Worm (Caenorhabditis elegans) whole organism, late embryonic: ENCODE results near the gene Y47D7A.2.

ENCODE experiments used
- C08G9.2 ChIP-seq: sonication (generic microtip); optimal IDR thresholded peaks from 2 replicates; lab custom pipeline; 2016; ENCODE audit warnings: mild to moderate bottlenecking, missing genetic modification characterization, moderate library complexity, missing compliant biosample characterization
- F13H6.1 ChIP-seq: sonication (generic microtip); optimal IDR thresholded peaks from 2 replicates; lab custom pipeline; 2016; ENCODE audit warnings: missing genetic modification characterization, missing compliant biosample characterization
- K02D7.2 ChIP-seq: sonication (generic microtip); optimal IDR thresholded peaks from 2 replicates; lab custom pipeline; 2017; ENCODE audit warnings: mild to moderate bottlenecking, missing genetic modification characterization, missing compliant biosample characterization
- ahr-1 ChIP-seq: sonication (generic microtip); optimal IDR thresholded peaks from 2 replicates; lab custom pipeline; 2016; ENCODE audit warnings: missing genetic modification characterization, missing compliant biosample characterization
- ceh-19 ChIP-seq: fragments of 200-800 bp; sonication (Bioruptor generic); optimal IDR thresholded peaks from 2 replicates; lab custom pipeline; 2018; ENCODE audit warnings: mild to moderate bottlenecking, missing genetic modification characterization, missing compliant biosample characterization
- ceh-2 ChIP-seq: sonication (generic microtip); optimal IDR thresholded peaks from 2 replicates; lab custom pipeline; 2016; ENCODE audit warnings: missing genotype, missing genetic modification characterization, missing compliant biosample characterization
- ceh-22 ChIP-seq: sonication (generic microtip); optimal IDR thresholded peaks from 2 replicates; lab custom pipeline; 2017; ENCODE audit warnings: missing biosample characterization, missing genetic modification characterization
- ceh-30 ChIP-seq: fragments of 150-350 bp; optimal IDR thresholded peaks from 2 replicates; lab custom pipeline; 2014; ENCODE audit warnings: missing biosample characterization, missing genetic modification characterization
- ceh-34 ChIP-seq: sonication (generic microtip); optimal IDR thresholded peaks from 2 replicates; lab custom pipeline; 2016; ENCODE audit warnings: mild to moderate bottlenecking, missing genetic modification characterization, missing compliant biosample characterization
- ceh-48 ChIP-seq: sonication (generic microtip); optimal IDR thresholded peaks from 2 replicates; lab custom pipeline; 2016; ENCODE audit warnings: missing genetic modification characterization, inconsistent platforms, missing compliant biosample characterization
- che-1 ChIP-seq: sonication (generic microtip); optimal IDR thresholded peaks from 2 replicates; lab custom pipeline; 2016; ENCODE audit warnings: mild to moderate bottlenecking, missing genetic modification characterization, missing compliant biosample characterization
- dve-1 ChIP-seq: sonication (generic microtip); optimal IDR thresholded peaks from 2 replicates; lab custom pipeline; 2017; ENCODE audit warnings: antibody characterized with exemption, mild to moderate bottlenecking, missing genetic modification characterization, missing compliant biosample characterization
- elt-2 ChIP-seq: sonication (generic microtip); optimal IDR thresholded peaks from 2 replicates; lab custom pipeline; 2016; ENCODE audit warnings: missing genetic modification reagents, missing genetic modification characterization, missing compliant biosample characterization
- eyg-1 ChIP-seq: sonication (generic microtip); optimal IDR thresholded peaks from 2 replicates; lab custom pipeline; 2016; ENCODE audit warnings: missing genotype, missing genetic modification characterization, missing compliant biosample characterization
- fax-1 ChIP-seq: sonication (generic microtip); optimal IDR thresholded peaks from 2 replicates; lab custom pipeline; 2016; ENCODE audit warnings: missing genotype, missing genetic modification characterization, missing compliant biosample characterization
- fkh-10 ChIP-seq: fragments of 150-350 bp; optimal IDR thresholded peaks from 2 replicates; lab custom pipeline; 2014; ENCODE audit warnings: missing biosample characterization, missing genetic modification reagents, missing genetic modification characterization
- hlh-13 ChIP-seq: fragments of 200-800 bp; sonication (Bioruptor generic); optimal IDR thresholded peaks from 2 replicates; lab custom pipeline; 2018; ENCODE audit warnings: mild to moderate bottlenecking, missing genetic modification characterization, missing compliant biosample characterization
- hlh-8 ChIP-seq: sonication (generic microtip); optimal IDR thresholded peaks from 2 replicates; lab custom pipeline; 2016; ENCODE audit warnings: missing genotype, missing genetic modification characterization, missing compliant biosample characterization
- nfya-1 ChIP-seq: sonication (generic microtip); optimal IDR thresholded peaks from 2 replicates; lab custom pipeline; 2017; ENCODE audit warnings: missing genetic modification characterization, mild to moderate bottlenecking, missing compliant biosample characterization, antibody characterized with exemption, moderate library complexity
- pat-9 ChIP-seq: fragments of 200-800 bp; sonication (Bioruptor generic); optimal IDR thresholded peaks from 2 replicates; lab custom pipeline; 2018; ENCODE audit warnings: mild to moderate bottlenecking, missing genetic modification characterization, moderate library complexity, missing compliant biosample characterization
- pha-2 ChIP-seq: sonication (generic microtip); optimal IDR thresholded peaks from 2 replicates; lab custom pipeline; 2017; ENCODE audit warnings: mild to moderate bottlenecking, missing genetic modification characterization, missing compliant biosample characterization
- pha-4 ChIP-seq: fragments of 150-350 bp; optimal IDR thresholded peaks from 2 replicates; lab custom pipeline; 2018; ENCODE audit warnings: missing biosample characterization, missing genetic modification reagents, missing genetic modification characterization
- sox-2 ChIP-seq: fragments of 200-800 bp; sonication (Bioruptor generic); IDR thresholded peaks from 2 replicates; pipeline ENCODE4 v1.3.6; 2022; ENCODE audit warnings: missing genetic modification reagents, missing genetic modification characterization, missing compliant biosample characterization
- tbx-2 ChIP-seq: sonication (generic microtip); optimal IDR thresholded peaks from 2 replicates; lab custom pipeline; 2016; ENCODE audit warnings: missing genetic modification characterization, missing compliant biosample characterization
- tbx-7 ChIP-seq: sonication (generic microtip); optimal IDR thresholded peaks from 2 replicates; lab custom pipeline; 2016; ENCODE audit warnings: missing genotype, missing genetic modification characterization, missing compliant biosample characterization
- unc-3 ChIP-seq, 2 experiments: fragments of 200-800 bp in 1 of 2; sonication (Bioruptor generic) in 1 of 2; sonication (generic microtip) in 1 of 2; conservative IDR thresholded peaks in 1 of 2; optimal IDR thresholded peaks in 1 of 2; 2 replicates each; pipeline versions ENCODE4 v1.3.6 to Lab custom; 2016 to 2022; ENCODE audit warnings: missing compliant biosample characterization in 2 of 2, missing genetic modification characterization in 2 of 2, missing genetic modification reagents in 1 of 2
- unc-42 ChIP-seq: sonication (generic microtip); optimal IDR thresholded peaks from 2 replicates; lab custom pipeline; 2016; ENCODE audit warnings: missing genotype, missing genetic modification characterization, missing compliant biosample characterization
- unc-86 ChIP-seq: sonication (generic microtip); optimal IDR thresholded peaks from 2 replicates; lab custom pipeline; 2016; ENCODE audit warnings: missing genetic modification characterization, missing compliant biosample characterization
- zip-5 ChIP-seq: sonication (generic microtip); optimal IDR thresholded peaks from 2 replicates; lab custom pipeline; 2016; ENCODE audit warnings: missing genetic modification characterization, missing compliant biosample characterization

The Y47D7A.2 gene

ce11 chrV:4437215-4437614 is 17.1 kb downstream of the Y47D7A.2 start:
- TF ChIP-seq fkh-10 (GFP tag; lab: Kevin White, UChicago) (no peak), unc-86 (tag; lab: Kevin White, UChicago) (no peak), ceh-19 (GFP tag; lab: Kevin White, UChicago) (no peak)

- TF ChIP-seq che-1 (tag; lab: Kevin White, UChicago) = no peak
- no peak for TF ChIP-seq hlh-8 (tag; lab: Kevin White, UChicago)
- no peak for TF ChIP-seq sox-2 (GFP tag; lab: Robert Waterston, UW)
- no peak for TF ChIP-seq pha-4
- no peak for TF ChIP-seq unc-3 (GFP tag; conservative IDR thresholded peaks at IDR 0.05; lab: Robert Waterston, UW)
- TF ChIP-seq unc-3 (tag; optimal IDR thresholded peaks at IDR 0.05; lab: Kevin White, UChicago) = no peak
- TF ChIP-seq K02D7.2 (tag; lab: Kevin White, UChicago) = no peak
- no peak for TF ChIP-seq pat-9 (tag; lab: Kevin White, UChicago)
- no peak for TF ChIP-seq zip-5 (tag; lab: Kevin White, UChicago)
- no peak for TF ChIP-seq eyg-1 (tag; lab: Kevin White, UChicago)
- no peak for TF ChIP-seq ceh-2 (tag; lab: Kevin White, UChicago)
- TF ChIP-seq unc-42 (tag; lab: Kevin White, UChicago) = no peak
- no peak for TF ChIP-seq nfya-1 (tag; lab: Kevin White, UChicago)
- no peak for TF ChIP-seq hlh-13 (GFP tag; lab: Kevin White, UChicago)
- TF ChIP-seq F13H6.1 (tag; lab: Kevin White, UChicago) = no peak
Measured at ce11 chrV:4442749-4443381, 22.8 kb downstream of the Y47D7A.2 start, which contains the start of gene rft-1. Gene rft-1, minus strand, starts transcription at chrV:4443223.

- no peak for TF ChIP-seq C08G9.2 (tag; lab: Kevin White, UChicago)
- no peak for TF ChIP-seq nfya-1 (tag; lab: Kevin White, UChicago)
- TF ChIP-seq fax-1 (tag; lab: Kevin White, UChicago) = no peak
- no peak for TF ChIP-seq ceh-22 (tag; lab: Kevin White, UChicago)
- TF ChIP-seq tbx-2 (tag; lab: Kevin White, UChicago) = no peak
- TF ChIP-seq ceh-30 (tag; lab: Kevin White, UChicago) = no peak
Measured at ce11 chrV:4447637-4448036, 27.6 kb downstream of the Y47D7A.2 start.

ce11 chrV:4450523-4451089 is 30.5 kb downstream of the Y47D7A.2 start, which contains the start of gene rft-2:
Gene rft-2, minus strand, starts transcription at chrV:4450563.
- peak; percentile 22 for TF ChIP-seq ceh-34 (tag; lab: Kevin White, UChicago)
- TF ChIP-seq ceh-2 (tag; lab: Kevin White, UChicago) = peak; percentile 2
- TF ChIP-seq tbx-7 (tag; lab: Kevin White, UChicago) = no peak
- TF ChIP-seq nfya-1 (tag; lab: Kevin White, UChicago) = peak; percentile 15
- TF ChIP-seq pha-2 (tag; lab: Kevin White, UChicago) = no peak
- TF ChIP-seq unc-42 (tag; lab: Kevin White, UChicago) = peak; percentile 90
- TF ChIP-seq pat-9 (tag; lab: Kevin White, UChicago) = no peak
- TF ChIP-seq unc-86 (tag; lab: Kevin White, UChicago) = no peak
- peak; percentile 70 for TF ChIP-seq elt-2
- TF ChIP-seq dve-1 (tag; lab: Kevin White, UChicago) = no peak

- no peak for TF ChIP-seq ceh-48 (tag; lab: Kevin White, UChicago)
- no peak for TF ChIP-seq nfya-1 (tag; lab: Kevin White, UChicago)
- TF ChIP-seq ahr-1 (tag; lab: Kevin White, UChicago) = no peak
- no peak for TF ChIP-seq unc-86 (tag; lab: Kevin White, UChicago)
- TF ChIP-seq, all 69 proteins: peak for 0
Measured at ce11 chrV:4454634-4455033, 34.6 kb downstream of the Y47D7A.2 start, which contains the start of gene gnrr-5. Gene gnrr-5, minus strand, starts transcription at chrV:4454734.
